Worm (Caenorhabditis elegans) whole organism, L1 larva: ENCODE results near the gene C16A3.6.
A peak's percentile ranks its signal among the peaks of the same experiment; 100 is the strongest.

Experiments
- aly-2 ChIP-seq: fragments of 150-350 bp; optimal IDR thresholded peaks from 2 replicates; lab custom pipeline; 2014; ENCODE audit warnings: missing biosample characterization, missing genetic modification characterization
- blmp-1 ChIP-seq: fragments of 150-350 bp; optimal IDR thresholded peaks from 2 replicates; lab custom pipeline; 2014; ENCODE audit warnings: missing biosample characterization, missing genetic modification characterization
- ceh-63 ChIP-seq: fragments of 200-800 bp; sonication (Bioruptor generic); optimal IDR thresholded peaks from 2 replicates; lab custom pipeline; 2018; ENCODE audit warnings: mild to moderate bottlenecking, missing genetic modification characterization, missing compliant biosample characterization
- ceh-8 ChIP-seq: fragments of 200-800 bp; sonication (Bioruptor generic); optimal IDR thresholded peaks from 2 replicates; lab custom pipeline; 2018; ENCODE audit warnings: mild to moderate bottlenecking, missing genetic modification characterization, moderate library complexity, missing compliant biosample characterization
- ceh-90 ChIP-seq: sonication (generic microtip); optimal IDR thresholded peaks from 2 replicates; lab custom pipeline; 2016; ENCODE audit warnings: missing genetic modification characterization, missing compliant biosample characterization
- dpl-1 ChIP-seq, 3 experiments: fragments of 150-350 bp in 2 of 3; sonication (generic microtip) in 1 of 3; optimal IDR thresholded peaks; 2 replicates each; lab custom pipeline; 2014 to 2017; ENCODE audit warnings: missing biosample characterization in 3 of 3, missing genetic modification characterization in 3 of 3, missing genetic modification reagents in 3 of 3
- efl-1 ChIP-seq, 4 experiments: fragments of 150-350 bp; optimal IDR thresholded peaks in 3 of 4; peaks in 1 of 4; 1 replicate in 1 of 4; 2 replicates in 3 of 4; lab custom pipeline; 2014; ENCODE audit warnings: missing biosample characterization in 2 of 4, missing genetic modification characterization in 2 of 4, missing genetic modification reagents in 2 of 4
- efl-3 ChIP-seq: fragments of 200-800 bp; sonication (Bioruptor generic); optimal IDR thresholded peaks from 2 replicates; lab custom pipeline; 2018; ENCODE audit warnings: mild to moderate bottlenecking, missing genetic modification characterization, missing compliant biosample characterization
- egl-13 ChIP-seq: sonication (generic microtip); optimal IDR thresholded peaks from 2 replicates; lab custom pipeline; 2016; ENCODE audit warnings: missing genotype, missing genetic modification reagents, missing genetic modification characterization, missing compliant biosample characterization
- elt-3 ChIP-seq, 6 experiments: fragments of 150-350 bp in 1 of 6; sonication (generic microtip); optimal IDR thresholded peaks; 2 replicates each; lab custom pipeline; 2017 to 2018; ENCODE audit warnings: missing biosample characterization in 6 of 6, missing genetic modification characterization in 6 of 6, inconsistent platforms in 1 of 6
- ets-5 ChIP-seq: fragments of 200-800 bp; sonication (Bioruptor generic); IDR thresholded peaks from 2 replicates; pipeline ENCODE4 v1.3.6; 2022; ENCODE audit warnings: missing genetic modification characterization, missing compliant biosample characterization
- fkh-8 ChIP-seq: sonication (generic microtip); optimal IDR thresholded peaks from 2 replicates; lab custom pipeline; 2016; ENCODE audit warnings: mild to moderate bottlenecking, missing genetic modification characterization, missing compliant biosample characterization
- grh-1 ChIP-seq: fragments of 200-800 bp; sonication (Bioruptor generic); IDR thresholded peaks from 2 replicates; pipeline ENCODE4 v1.3.6; 2022; ENCODE audit warnings: missing genetic modification reagents, missing genetic modification characterization, missing compliant biosample characterization
- irx-1 ChIP-seq: sonication (generic microtip); optimal IDR thresholded peaks from 2 replicates; lab custom pipeline; 2016; ENCODE audit warnings: missing genetic modification characterization, missing compliant biosample characterization
- isw-1 ChIP-seq: fragments of 200-800 bp; sonication (Bioruptor generic); IDR thresholded peaks from 2 replicates; pipeline ENCODE4 v1.3.6; 2022; ENCODE audit warnings: missing genetic modification characterization, missing compliant biosample characterization
- jun-1 ChIP-seq: fragments of 150-350 bp; optimal IDR thresholded peaks from 2 replicates; lab custom pipeline; 2014; ENCODE audit warnings: missing biosample characterization, missing genetic modification reagents, missing genetic modification characterization
- lin-13 ChIP-seq: fragments of 150-350 bp; optimal IDR thresholded peaks from 2 replicates; lab custom pipeline; 2014; ENCODE audit warnings: missing biosample characterization, missing genetic modification reagents, missing genetic modification characterization
- lin-14 ChIP-seq: fragments of 200-800 bp; sonication (Bioruptor generic); optimal IDR thresholded peaks from 2 replicates; lab custom pipeline; 2018; ENCODE audit warnings: mild to moderate bottlenecking, missing genetic modification characterization, moderate library complexity, missing compliant biosample characterization
- lin-35 ChIP-seq, 2 experiments: fragments of 150-350 bp; optimal IDR thresholded peaks; 2 replicates each; lab custom pipeline; 2014; ENCODE audit warnings: missing biosample characterization in 2 of 2, missing genetic modification characterization in 2 of 2, missing genetic modification reagents in 2 of 2
- lin-39 ChIP-seq: fragments of 150-350 bp; optimal IDR thresholded peaks from 2 replicates; lab custom pipeline; 2014; ENCODE audit warnings: missing biosample characterization, missing genetic modification reagents, missing genetic modification characterization
- lsy-2 ChIP-seq, 2 experiments: fragments of 150-350 bp; optimal IDR thresholded peaks; 2 replicates each; lab custom pipeline; 2014; ENCODE audit warnings: missing biosample characterization in 2 of 2, missing genetic modification characterization in 2 of 2
- mdl-1 ChIP-seq, 2 experiments: fragments of 150-350 bp; optimal IDR thresholded peaks; 2 replicates each; lab custom pipeline; 2014 to 2017; ENCODE audit warnings: missing biosample characterization in 2 of 2, missing genetic modification characterization in 2 of 2, inconsistent platforms in 1 of 2
- mef-2 ChIP-seq: fragments of 150-350 bp; optimal IDR thresholded peaks from 2 replicates; lab custom pipeline; 2014; ENCODE audit warnings: missing biosample characterization, missing genetic modification characterization
- mep-1 ChIP-seq: fragments of 150-350 bp; optimal IDR thresholded peaks from 2 replicates; lab custom pipeline; 2014; ENCODE audit warnings: missing biosample characterization, missing genetic modification characterization
- nhr-11 ChIP-seq: fragments of 150-350 bp; optimal IDR thresholded peaks from 2 replicates; lab custom pipeline; 2014; ENCODE audit warnings: missing biosample characterization, missing genetic modification characterization
- nhr-19 ChIP-seq: fragments of 200-800 bp; sonication (Bioruptor generic); conservative IDR thresholded peaks from 2 replicates; pipeline ENCODE4 v1.3.6; 2022; ENCODE audit warnings: missing genetic modification characterization, missing compliant biosample characterization
- nhr-20 ChIP-seq: sonication (generic microtip); optimal IDR thresholded peaks from 2 replicates; lab custom pipeline; 2016; ENCODE audit warnings: mild to moderate bottlenecking, missing genetic modification characterization, missing compliant biosample characterization
- nhr-237 ChIP-seq: fragments of 150-350 bp; optimal IDR thresholded peaks from 2 replicates; lab custom pipeline; 2014; ENCODE audit warnings: missing biosample characterization, missing genetic modification characterization
- nhr-47 ChIP-seq: sonication (generic microtip); optimal IDR thresholded peaks from 2 replicates; lab custom pipeline; 2016; ENCODE audit warnings: mild to moderate bottlenecking, missing genetic modification characterization, moderate library complexity, missing compliant biosample characterization
- nhr-71 ChIP-seq: sonication (generic microtip); optimal IDR thresholded peaks from 2 replicates; lab custom pipeline; 2016; ENCODE audit warnings: mild to moderate bottlenecking, missing genetic modification characterization, moderate library complexity, missing compliant biosample characterization
- nhr-84 ChIP-seq: sonication (generic microtip); optimal IDR thresholded peaks from 2 replicates; lab custom pipeline; 2017; ENCODE audit warnings: missing biosample characterization, missing genetic modification characterization
- nhr-85 ChIP-seq: sonication (generic microtip); peaks from one replicate; lab custom pipeline; 2016; ENCODE audit warnings: missing genetic modification characterization, inconsistent platforms, missing compliant biosample characterization
- nhr-90 ChIP-seq: sonication (generic microtip); optimal IDR thresholded peaks from 2 replicates; lab custom pipeline; 2016; ENCODE audit warnings: mild to moderate bottlenecking, missing genetic modification characterization, missing compliant biosample characterization; ENCODE audit not compliant: poor library complexity
- pag-3 ChIP-seq: sonication (generic microtip); optimal IDR thresholded peaks from 2 replicates; lab custom pipeline; 2017; ENCODE audit warnings: missing genetic modification characterization, mild to moderate bottlenecking, missing compliant biosample characterization, antibody characterized with exemption, borderline replicate concordance; ENCODE audit not compliant: insufficient read depth
- pax-3 ChIP-seq: fragments of 200-800 bp; sonication (Bioruptor generic); optimal IDR thresholded peaks from 2 replicates; lab custom pipeline; 2018; ENCODE audit warnings: mild to moderate bottlenecking, missing genetic modification characterization, moderate library complexity, missing compliant biosample characterization
- rnt-1 ChIP-seq: sonication (generic microtip); optimal IDR thresholded peaks from 2 replicates; lab custom pipeline; 2016; ENCODE audit warnings: mild to moderate bottlenecking, missing genetic modification characterization, moderate library complexity, missing compliant biosample characterization
- snpc-4 ChIP-seq: fragments of 150-350 bp; optimal IDR thresholded peaks from 2 replicates; lab custom pipeline; 2014; ENCODE audit warnings: missing biosample characterization, missing genetic modification characterization
- snu-23 ChIP-seq: sonication (generic microtip); optimal IDR thresholded peaks from 2 replicates; lab custom pipeline; 2016; ENCODE audit warnings: missing genetic modification characterization, missing compliant biosample characterization
- sup-37 ChIP-seq: fragments of 200-800 bp; sonication (Bioruptor generic); optimal IDR thresholded peaks from 2 replicates; lab custom pipeline; 2018; ENCODE audit warnings: mild to moderate bottlenecking, missing genetic modification characterization, missing compliant biosample characterization
- swsn-7 ChIP-seq: sonication (generic microtip); optimal IDR thresholded peaks from 2 replicates; lab custom pipeline; 2016; ENCODE audit warnings: missing genetic modification characterization, missing compliant biosample characterization
- tlp-1 ChIP-seq: fragments of 150-350 bp; optimal IDR thresholded peaks from 2 replicates; lab custom pipeline; 2014; ENCODE audit warnings: missing biosample characterization, missing genetic modification characterization
- unc-130 ChIP-seq: fragments of 150-350 bp; optimal IDR thresholded peaks from 2 replicates; lab custom pipeline; 2017; ENCODE audit warnings: missing biosample characterization, missing genetic modification characterization, inconsistent platforms
- unc-30 ChIP-seq: sonication (generic microtip); optimal IDR thresholded peaks from 2 replicates; lab custom pipeline; 2017; ENCODE audit warnings: missing biosample characterization, missing genetic modification characterization
- unc-62 ChIP-seq: fragments of 150-350 bp; optimal IDR thresholded peaks from 2 replicates; lab custom pipeline; 2014; ENCODE audit warnings: missing biosample characterization, missing genetic modification reagents, missing genetic modification characterization
- unc-86 ChIP-seq: sonication (generic microtip); optimal IDR thresholded peaks from 2 replicates; lab custom pipeline; 2016; ENCODE audit warnings: missing genetic modification characterization, missing compliant biosample characterization
- zag-1 ChIP-seq: fragments of 150-350 bp; optimal IDR thresholded peaks from 2 replicates; lab custom pipeline; 2014; ENCODE audit warnings: missing biosample characterization, missing genetic modification characterization
- zip-4 ChIP-seq: fragments of 200-800 bp; sonication (Bioruptor generic); optimal IDR thresholded peaks from 2 replicates; lab custom pipeline; 2018; ENCODE audit warnings: mild to moderate bottlenecking, missing genetic modification characterization, moderate library complexity, missing compliant biosample characterization

C16A3.6 gene

ce11 chrIII:6362323-6362922 lies 16.6 kb upstream of the C16A3.6 start (continued):
- TF ChIP-seq zag-1 (tag; lab: Kevin White, UChicago): no peak
- TF ChIP-seq swsn-7 (tag; lab: Kevin White, UChicago): peak; percentile 53
- TF ChIP-seq nhr-11 (tag; lab: Kevin White, UChicago): peak; percentile 41
- TF ChIP-seq blmp-1 (tag; lab: Kevin White, UChicago): peak; percentile 77
- no peak for TF ChIP-seq unc-62 (GFP tag; lab: Kevin White, UChicago)
- TF ChIP-seq lin-35 (GFP tag; optimal IDR thresholded peaks at IDR 0.05; lab: Kevin White, UChicago): peak in 1 of 2 experiments; percentile 54
- peak; percentile 93 for TF ChIP-seq nhr-71
- peak; percentile 59 for TF ChIP-seq nhr-47 (tag; lab: Kevin White, UChicago)
- TF ChIP-seq ceh-63: no peak
- no peak for TF ChIP-seq aly-2
- peak; percentile 96 for TF ChIP-seq lin-14 (GFP tag; lab: Kevin White, UChicago)
- peak; percentile 38 for TF ChIP-seq lin-13 (GFP tag; lab: Kevin White, UChicago)
- TF ChIP-seq unc-130 (tag; lab: Kevin White, UChicago): peak; percentile 57
- peak; percentile 24 for TF ChIP-seq jun-1
- peak in 3 of 6 experiments; percentile 7 to 59 (median 14) for TF ChIP-seq elt-3 (tag; optimal IDR thresholded peaks at IDR 0.05; lab: Kevin White, UChicago)
- peak; percentile 14 for TF ChIP-seq snpc-4 (tag; lab: Kevin White, UChicago)
- no peak for TF ChIP-seq fkh-8
- TF ChIP-seq ets-5 (GFP tag; lab: Robert Waterston, UW): no peak
- no peak for TF ChIP-seq ceh-8 (GFP tag; lab: Kevin White, UChicago)
- peak; percentile 90 for TF ChIP-seq nhr-20 (tag; lab: Kevin White, UChicago)
- no peak for TF ChIP-seq unc-30 (tag; lab: Kevin White, UChicago)
- TF ChIP-seq unc-86 (tag; lab: Kevin White, UChicago): no peak
- TF ChIP-seq pag-3 (tag; lab: Kevin White, UChicago): no peak

ce11 chrIII:6364395-6364794 lies 14.6 kb upstream of the C16A3.6 start:
- no peak for TF ChIP-seq sup-37 (GFP tag; lab: Kevin White, UChicago)
- TF ChIP-seq mep-1: peak; percentile 65
- peak; percentile 58 for TF ChIP-seq lin-39 (tag; lab: Kevin White, UChicago)
- TF ChIP-seq lsy-2 (tag; optimal IDR thresholded peaks at IDR 0.05; lab: Kevin White, UChicago): peak; percentile 46 to 59
- TF ChIP-seq nhr-84 (tag; lab: Kevin White, UChicago): no peak
- TF ChIP-seq lin-14 (GFP tag; lab: Kevin White, UChicago): peak; percentile 81
- TF ChIP-seq blmp-1 (tag; lab: Kevin White, UChicago): peak; percentile 94
- TF ChIP-seq nhr-90 (tag; lab: Kevin White, UChicago): peak; percentile 31
- TF ChIP-seq nhr-20 (tag; lab: Kevin White, UChicago): peak; percentile 65
- peak; percentile 53 for TF ChIP-seq nhr-47 (tag; lab: Kevin White, UChicago)
- no peak for TF ChIP-seq nhr-237
- TF ChIP-seq mdl-1 (tag; optimal IDR thresholded peaks at IDR 0.05; lab: Kevin White, UChicago): no peak
- peak; percentile 96 for TF ChIP-seq nhr-85 (tag; lab: Kevin White, UChicago)
- TF ChIP-seq nhr-19 (GFP tag; lab: Robert Waterston, UW): peak; percentile 35
- peak; percentile 22 for TF ChIP-seq irx-1 (tag; lab: Kevin White, UChicago)
- TF ChIP-seq unc-30 (tag; lab: Kevin White, UChicago): no peak
- peak; percentile 21 for TF ChIP-seq mef-2 (tag; lab: Kevin White, UChicago)
- TF ChIP-seq ceh-90 (tag; lab: Kevin White, UChicago): no peak
- peak in 1 of 2 experiments; percentile 10 for TF ChIP-seq lin-35 (GFP tag; optimal IDR thresholded peaks at IDR 0.05; lab: Kevin White, UChicago)
- TF ChIP-seq unc-62 (GFP tag; lab: Kevin White, UChicago): no peak
- no peak for TF ChIP-seq egl-13
- peak; percentile 34 for TF ChIP-seq efl-3 (GFP tag; lab: Kevin White, UChicago)
- no peak for TF ChIP-seq aly-2
- TF ChIP-seq snu-23: peak; percentile 60
- TF ChIP-seq elt-3 (tag; optimal IDR thresholded peaks at IDR 0.05; lab: Kevin White, UChicago): peak in 1 of 6 experiments; percentile 27
- no peak for TF ChIP-seq pax-3 (tag; lab: Kevin White, UChicago)
- TF ChIP-seq snpc-4 (tag; lab: Kevin White, UChicago): no peak
- TF ChIP-seq dpl-1 (GFP tag; optimal IDR thresholded peaks at IDR 0.05; lab: Kevin White, UChicago): no peak
- no peak for TF ChIP-seq lin-13 (GFP tag; lab: Kevin White, UChicago)
- peak; percentile 75 for TF ChIP-seq rnt-1 (tag; lab: Kevin White, UChicago)
- no peak for TF ChIP-seq isw-1 (GFP tag; lab: Robert Waterston, UW)
- TF ChIP-seq nhr-71: peak; percentile 75
- TF ChIP-seq efl-1 (optimal IDR thresholded peaks at IDR 0.05; lab: Kevin White, UChicago): peak in 1 of 2 experiments; percentile 4
- no peak for TF ChIP-seq efl-1 (GFP tag; optimal IDR thresholded peaks at IDR 0.05 in 1 of 2; lab: Kevin White, UChicago)
- TF ChIP-seq tlp-1 (tag; lab: Kevin White, UChicago): no peak
- no peak for TF ChIP-seq grh-1
- no peak for TF ChIP-seq zip-4 (GFP tag; lab: Kevin White, UChicago)
- TF ChIP-seq swsn-7 (tag; lab: Kevin White, UChicago): peak; percentile 4
